Worm (Caenorhabditis elegans): Measurements from ENCODE around the gene pyc-1.

DNA sequence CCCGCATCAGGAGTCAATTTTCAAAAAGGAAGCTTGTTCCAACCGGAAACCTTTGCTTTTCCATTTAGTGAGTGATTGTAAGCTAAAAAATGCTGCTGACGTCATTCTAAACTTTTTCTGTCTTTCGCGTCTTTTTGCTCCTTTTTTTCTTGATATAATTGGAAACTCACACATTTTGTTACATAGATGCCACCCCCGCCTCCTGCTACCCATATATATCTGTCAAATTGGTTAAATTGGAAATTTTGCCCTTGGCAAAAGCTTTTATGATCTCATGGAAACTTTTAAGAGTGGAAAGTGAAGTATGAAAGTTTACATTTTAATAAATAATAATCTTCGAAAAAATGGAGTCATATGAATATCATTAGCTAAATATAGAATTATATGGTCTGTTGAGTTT is 12.4 kb downstream of the pyc-1 start:
- TF ChIP-seq rnt-1 (tag; optimal IDR thresholded peaks at IDR 0.05) (no peak), alr-1 (tag; optimal IDR thresholded peaks at IDR 0.05; ENCODE audit: borderline replicate concordance) (no peak), nhr-47 (tag; optimal IDR thresholded peaks at IDR 0.05) (no peak)
